Worm (Caenorhabditis elegans) whole organism, young adult: ENCODE measurements around the gene ZK686.6.

Source experiments
- B0261.1 ChIP-seq: sonication (generic microtip); optimal IDR thresholded peaks from 2 replicates; lab custom pipeline; 2016; ENCODE audit warnings: mild to moderate bottlenecking, missing genetic modification characterization, moderate library complexity, missing compliant biosample characterization
- D2030.7 ChIP-seq: fragments of 200-800 bp; sonication (Bioruptor generic); IDR thresholded peaks from 2 replicates; pipeline ENCODE4 v1.3.6; 2022; ENCODE audit warnings: missing genetic modification reagents, missing genetic modification characterization, missing compliant biosample characterization
- F39B2.1 ChIP-seq: fragments of 200-800 bp; sonication (Bioruptor generic); IDR thresholded peaks from 2 replicates; pipeline ENCODE4 v1.3.6; 2022; ENCODE audit warnings: missing genetic modification reagents, missing genetic modification characterization, missing compliant biosample characterization
- Y53G8AR.9 ChIP-seq: fragments of 200-800 bp; sonication (Bioruptor generic); conservative IDR thresholded peaks from 2 replicates; pipeline ENCODE4 v1.3.6; 2022; ENCODE audit warnings: missing genetic modification reagents, missing genetic modification characterization, missing compliant biosample characterization
- aptf-2 ChIP-seq: fragments of 200-800 bp; sonication (Bioruptor generic); conservative IDR thresholded peaks from 2 replicates; pipeline ENCODE4 v1.3.6; 2022; ENCODE audit warnings: missing genetic modification reagents, missing genetic modification characterization, missing compliant biosample characterization
- dpff-1 ChIP-seq: sonication (generic microtip); optimal IDR thresholded peaks from 2 replicates; lab custom pipeline; 2017; ENCODE audit warnings: mild to moderate bottlenecking, missing genetic modification characterization, missing compliant biosample characterization
- dpl-1 ChIP-seq: fragments of 150-350 bp; optimal IDR thresholded peaks from 2 replicates; lab custom pipeline; 2014; ENCODE audit warnings: missing biosample characterization, missing genetic modification reagents, missing genetic modification characterization
- let-526 ChIP-seq: fragments of 200-800 bp; sonication (Bioruptor generic); IDR thresholded peaks from 2 replicates; pipeline ENCODE4 v1.3.6; 2022; ENCODE audit warnings: missing genetic modification reagents, missing genetic modification characterization, missing compliant biosample characterization
- madf-6 ChIP-seq: fragments of 200-800 bp; sonication (Bioruptor generic); IDR thresholded peaks from 2 replicates; pipeline ENCODE4 v1.3.6; 2022; ENCODE audit warnings: missing genetic modification reagents, missing genetic modification characterization, missing compliant biosample characterization
- pha-4 ChIP-seq: fragments of 150-350 bp; sonication (generic microtip); optimal IDR thresholded peaks from 2 replicates; lab custom pipeline; 2014; ENCODE audit warnings: missing biosample characterization, missing genetic modification reagents, missing genetic modification characterization
- rcor-1 ChIP-seq: fragments of 200-800 bp; sonication (Bioruptor generic); IDR thresholded peaks from 2 replicates; pipeline ENCODE4 v1.3.6; 2022; ENCODE audit warnings: missing genetic modification reagents, missing genetic modification characterization, missing compliant biosample characterization
- snpc-1.3 ChIP-seq: sonication (generic microtip); optimal IDR thresholded peaks from 2 replicates; lab custom pipeline; 2017; ENCODE audit warnings: missing genetic modification characterization, mild to moderate bottlenecking, missing compliant biosample characterization, antibody characterized with exemption, moderate library complexity, missing genotype, missing genetic modification reagents; ENCODE audit not compliant: insufficient read depth
- snpc-3.4 ChIP-seq: sonication (generic microtip); optimal IDR thresholded peaks from 2 replicates; lab custom pipeline; 2017; ENCODE audit warnings: missing genetic modification characterization, mild to moderate bottlenecking, missing compliant biosample characterization, antibody characterized with exemption, moderate library complexity, missing genotype, missing genetic modification reagents
- unc-130 ChIP-seq: sonication (generic microtip); optimal IDR thresholded peaks from 2 replicates; lab custom pipeline; 2016; ENCODE audit warnings: missing genetic modification reagents, missing genetic modification characterization, missing compliant biosample characterization

DNA sequence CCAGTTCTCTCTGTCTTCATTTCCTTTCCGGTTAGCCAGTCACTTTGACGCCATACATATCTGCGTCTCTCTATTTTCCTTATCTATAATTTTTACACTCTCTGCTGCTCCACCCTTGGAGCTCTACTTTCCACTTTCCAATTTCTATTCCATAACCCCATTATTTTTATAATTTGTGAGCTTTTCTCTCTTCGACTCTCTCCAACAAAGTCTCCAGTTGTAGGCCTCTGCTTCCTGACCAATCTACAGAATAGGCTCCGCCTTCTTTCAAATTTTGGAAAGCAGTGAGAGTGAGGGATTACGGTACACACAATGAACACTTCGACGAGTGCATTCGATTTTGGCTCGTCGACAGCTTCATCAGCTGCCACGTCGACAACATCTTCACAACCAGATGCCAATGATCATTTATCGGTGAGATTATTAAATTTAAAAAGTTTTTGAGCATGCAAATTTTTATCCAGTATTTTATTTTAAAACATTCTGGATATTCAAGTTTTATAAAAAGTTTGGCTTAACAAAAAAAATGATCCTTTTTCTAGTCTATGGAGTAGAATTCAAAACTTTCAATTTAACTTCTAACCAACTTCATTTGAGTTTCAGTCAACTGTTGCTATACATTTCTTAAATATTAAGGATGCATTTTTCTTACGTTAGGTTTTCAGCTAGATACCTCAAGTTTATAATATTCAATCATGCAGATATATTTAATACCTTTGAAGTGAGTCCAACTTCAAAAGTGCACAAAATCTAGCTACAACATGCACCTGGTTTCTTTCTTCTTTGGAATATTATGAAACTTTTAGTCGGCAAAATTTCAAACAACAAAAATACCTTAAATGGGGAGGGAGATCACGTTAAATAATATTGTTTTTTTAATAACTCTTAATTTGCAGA, 41.6 kb upstream of the ZK686.6 start, which contains the start of gene egl-5:
- no peak for TF ChIP-seq Y53G8AR.9
- no peak for TF ChIP-seq madf-6 (GFP tag; lab: Robert Waterston, UW)
- no peak for TF ChIP-seq pha-4
- no peak for TF ChIP-seq F39B2.1 (GFP tag; lab: Robert Waterston, UW)
- no peak for TF ChIP-seq let-526 (GFP tag; lab: Robert Waterston, UW)
- TF ChIP-seq unc-130 (GFP tag; lab: Kevin White, UChicago), result no peak
- TF ChIP-seq rcor-1 (GFP tag; lab: Robert Waterston, UW), result no peak
- TF ChIP-seq D2030.7 (GFP tag; lab: Robert Waterston, UW), result no peak
- TF ChIP-seq dpl-1 (GFP tag; lab: Kevin White, UChicago), result no peak
- no peak for TF ChIP-seq snpc-3.4
- no peak for TF ChIP-seq B0261.1
- TF ChIP-seq dpff-1, result no peak
- TF ChIP-seq aptf-2 (GFP tag; lab: Robert Waterston, UW), result no peak
- no peak for TF ChIP-seq snpc-1.3 (tag; lab: Kevin White, UChicago)
